Worm (Caenorhabditis elegans): ENCODE results near the gene prp-6.

- TF ChIP-seq pha-4 (tag; optimal IDR thresholded peaks at IDR 0.05) = no peak
- TF ChIP-seq dpl-1 (GFP tag; optimal IDR thresholded peaks at IDR 0.05) = no peak
- no peak for TF ChIP-seq ztf-3 (GFP tag; optimal IDR thresholded peaks at IDR 0.05)
- TF ChIP-seq unc-130 (GFP tag; optimal IDR thresholded peaks at IDR 0.05) = no peak
- TF ChIP-seq K11D2.4 (GFP tag; IDR thresholded peaks at IDR 0.05) = no peak
- TF ChIP-seq ama-1 (optimal IDR thresholded peaks at IDR 0.05) = no peak
- no peak for TF ChIP-seq ama-1 (GFP tag; optimal IDR thresholded peaks at IDR 0.05)
- TF ChIP-seq unc-62 (GFP tag; optimal IDR thresholded peaks at IDR 0.05) = no peak
- no peak for TF ChIP-seq akir-1 (GFP tag; optimal IDR thresholded peaks at IDR 0.05)
- TF ChIP-seq tlf-1 (GFP tag; optimal IDR thresholded peaks at IDR 0.05) = no peak
- TF ChIP-seq Y56A3A.18 (GFP tag; IDR thresholded peaks at IDR 0.05) = no peak
- no peak for TF ChIP-seq nhr-179 (tag; optimal IDR thresholded peaks at IDR 0.05)
Observed at ce11 chrV:18017226-18017625, 5.1 kb upstream of the prp-6 start, which contains the start of gene srh-134.

Data from whole organism, young adult.